2 fruit fly cellular contexts compared by ENCODE assay signal in the genomic region with DNA sequence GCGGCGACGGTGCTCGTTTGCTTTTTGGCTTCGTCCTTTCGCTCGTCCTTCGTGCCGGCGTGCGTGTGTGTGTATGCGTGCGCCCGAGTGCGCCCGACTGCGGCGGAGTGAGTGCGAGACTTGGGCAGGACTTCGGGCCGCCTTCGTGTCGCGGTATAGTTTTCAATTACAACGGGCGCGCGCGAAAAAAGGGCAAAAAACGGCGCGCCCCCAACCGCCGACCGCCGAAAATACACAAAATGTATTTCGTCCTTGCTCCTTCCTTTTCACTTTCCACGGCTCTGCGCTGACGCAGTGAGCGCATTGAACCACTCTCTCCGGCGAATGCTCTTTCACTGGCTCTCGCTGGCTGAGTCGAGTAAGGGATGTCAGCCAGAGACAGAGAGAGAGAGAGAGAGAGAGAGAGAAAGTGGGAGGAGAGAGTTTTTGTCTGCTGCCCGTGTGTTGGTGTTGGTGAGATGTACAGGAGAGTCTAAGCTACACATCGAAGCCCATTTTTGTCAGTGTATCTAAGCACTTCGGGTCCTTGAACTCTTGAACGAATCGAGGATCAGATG.
TF ChIP-seq lines count a peak whose summit lies in the region.

No protein-coding gene starts in this region.

TF ChIP-seq in whole organism, embryonic, 481 proteins besides CTCF, POLR2A, EP300 and RAD21 (continued from another document and continues in another):
- TF ChIP-seq dysf (GFP tag; IDR thresholded peaks at IDR 0.05; lab: Robert Waterston, UW): no peak
- TF ChIP-seq CG4282 (GFP tag; optimal IDR thresholded peaks at IDR 0.05; lab: Kevin White, UChicago): no peak
- peak; percentile 49; the same call in 1 of the 3 replicates for TF ChIP-seq CG34422 (GFP tag; IDR thresholded peaks at IDR 0.05; lab: Robert Waterston, UW)
- no peak for TF ChIP-seq CG9932 (GFP tag; IDR thresholded peaks at IDR 0.05; lab: Robert Waterston, UW)
- no peak for TF ChIP-seq CG17361 (GFP tag; IDR thresholded peaks at IDR 0.05; lab: Robert Waterston, UW)
- TF ChIP-seq CG10147 (GFP tag; optimal IDR thresholded peaks at IDR 0.05; lab: Kevin White, UChicago): no peak
- no peak for TF ChIP-seq corto (GFP tag; optimal IDR thresholded peaks at IDR 0.05; lab: Kevin White, UChicago)
- TF ChIP-seq CG6683 (GFP tag; optimal IDR thresholded peaks at IDR 0.05; lab: Kevin White, UChicago): no peak
- TF ChIP-seq abd-A (tag; optimal IDR thresholded peaks at IDR 0.05; lab: Kevin White, UChicago): peak; percentile 58
- TF ChIP-seq trh (GFP tag; optimal IDR thresholded peaks at IDR 0.05; lab: Kevin White, UChicago): no peak
- TF ChIP-seq Side (GFP tag; optimal IDR thresholded peaks at IDR 0.05; lab: Kevin White, UChicago): no peak
- TF ChIP-seq ftz-f1 (GFP tag; optimal IDR thresholded peaks at IDR 0.05; lab: Kevin White, UChicago): no peak
- no peak for TF ChIP-seq CG31388 (GFP tag; optimal IDR thresholded peaks at IDR 0.05; lab: Kevin White, UChicago)
- no peak for TF ChIP-seq PHDP (tag; optimal IDR thresholded peaks at IDR 0.05; lab: Kevin White, UChicago)
- TF ChIP-seq CG6854 (GFP tag; optimal IDR thresholded peaks at IDR 0.05; lab: Kevin White, UChicago): no peak
- TF ChIP-seq tx (GFP tag; optimal IDR thresholded peaks at IDR 0.05; lab: Kevin White, UChicago): no peak
- no peak for TF ChIP-seq CG8765 (GFP tag; IDR thresholded peaks at IDR 0.05; lab: Robert Waterston, UW)
- no peak for TF ChIP-seq ase (GFP tag; IDR thresholded peaks at IDR 0.05; lab: Robert Waterston, UW)
- no peak for TF ChIP-seq CG13624 (GFP tag; optimal IDR thresholded peaks at IDR 0.05; lab: Kevin White, UChicago)
- TF ChIP-seq fd64A (GFP tag; optimal IDR thresholded peaks at IDR 0.05; lab: Kevin White, UChicago): no peak
- TF ChIP-seq yki (optimal IDR thresholded peaks at IDR 0.05; lab: Kevin White, UChicago): peak; percentile 94
- peak; percentile 15; the same call in 1 of the 2 replicates for TF ChIP-seq CG17328 (GFP tag; IDR thresholded peaks at IDR 0.05; lab: Robert Waterston, UW)
- TF ChIP-seq hkb (optimal IDR thresholded peaks at IDR 0.05; lab: Kevin White, UChicago): no peak
- peak; percentile 53; the same call in 1 of the 2 replicates for TF ChIP-seq hkb (GFP tag; IDR thresholded peaks at IDR 0.05; lab: Robert Waterston, UW)
- no peak for TF ChIP-seq inv (GFP tag; IDR thresholded peaks at IDR 0.05; lab: Robert Waterston, UW; ENCODE audit: partially characterized antibody)
- TF ChIP-seq CG14050 (GFP tag; IDR thresholded peaks at IDR 0.05; lab: Robert Waterston, UW): no peak
- TF ChIP-seq CG31224 (GFP tag; IDR thresholded peaks at IDR 0.05; lab: Robert Waterston, UW): no peak
- TF ChIP-seq cg (GFP tag; optimal IDR thresholded peaks at IDR 0.05; lab: Kevin White, UChicago): peak; percentile 81
- no peak for TF ChIP-seq CG33213 (GFP tag; optimal IDR thresholded peaks at IDR 0.05; lab: Kevin White, UChicago)
- no peak for TF ChIP-seq CG18764 (GFP tag; optimal IDR thresholded peaks at IDR 0.05; lab: Kevin White, UChicago)
- TF ChIP-seq CG43689 (GFP tag; IDR thresholded peaks at IDR 0.05; lab: Robert Waterston, UW): no peak
- no peak for TF ChIP-seq CG8359 (GFP tag; optimal IDR thresholded peaks at IDR 0.05; lab: Kevin White, UChicago; ENCODE audit: borderline replicate concordance)
- no peak for TF ChIP-seq lbe (GFP tag; optimal IDR thresholded peaks at IDR 0.05; lab: Kevin White, UChicago)
- no peak for TF ChIP-seq CG8089 (GFP tag; optimal IDR thresholded peaks at IDR 0.05; lab: Kevin White, UChicago)
- TF ChIP-seq repo (GFP tag; optimal IDR thresholded peaks at IDR 0.05; lab: Kevin White, UChicago): no peak
- TF ChIP-seq Atf6 (GFP tag; IDR thresholded peaks at IDR 0.05; lab: Robert Waterston, UW): no peak
- no peak for TF ChIP-seq dm (GFP tag; optimal IDR thresholded peaks at IDR 0.05; lab: Kevin White, UChicago)
- no peak for TF ChIP-seq CG12219 (GFP tag; optimal IDR thresholded peaks at IDR 0.05; lab: Kevin White, UChicago)
- no peak for TF ChIP-seq ems (GFP tag; optimal IDR thresholded peaks at IDR 0.05; lab: Kevin White, UChicago)
- no peak for TF ChIP-seq lab (GFP tag; optimal IDR thresholded peaks at IDR 0.05; lab: Kevin White, UChicago)
- no peak for TF ChIP-seq sr (GFP tag; IDR thresholded peaks at IDR 0.05; lab: Robert Waterston, UW)
- TF ChIP-seq CG14014 (GFP tag; IDR thresholded peaks at IDR 0.05; lab: Robert Waterston, UW): no peak
- no peak for TF ChIP-seq HLH4C (GFP tag; IDR thresholded peaks at IDR 0.05; lab: Robert Waterston, UW; ENCODE audit: partially characterized antibody)
- no peak for TF ChIP-seq CG7357 (GFP tag; IDR thresholded peaks at IDR 0.05; lab: Robert Waterston, UW)
- no peak for TF ChIP-seq shn (GFP tag; optimal IDR thresholded peaks at IDR 0.05; lab: Kevin White, UChicago)
- TF ChIP-seq CG9727 (GFP tag; optimal IDR thresholded peaks at IDR 0.05; lab: Kevin White, UChicago): no peak
- no peak for TF ChIP-seq CrebB (tag; optimal IDR thresholded peaks at IDR 0.05; lab: Kevin White, UChicago)
- no peak for TF ChIP-seq Hsf (GFP tag; optimal IDR thresholded peaks at IDR 0.05; lab: Kevin White, UChicago)
- no peak for TF ChIP-seq CG7987 (GFP tag; optimal IDR thresholded peaks at IDR 0.05; lab: Kevin White, UChicago)
- no peak for TF ChIP-seq slou (GFP tag; optimal IDR thresholded peaks at IDR 0.05; lab: Kevin White, UChicago)
- no peak for TF ChIP-seq jumu (GFP tag; optimal IDR thresholded peaks at IDR 0.05; lab: Kevin White, UChicago)
- no peak for TF ChIP-seq Atf3 (GFP tag; optimal IDR thresholded peaks at IDR 0.05; lab: Kevin White, UChicago)
- no peak for TF ChIP-seq stc (GFP tag; IDR thresholded peaks at IDR 0.05; lab: Robert Waterston, UW)
- TF ChIP-seq CG11093 (GFP tag; IDR thresholded peaks at IDR 0.05; lab: Robert Waterston, UW): no peak
- 0 out of 2 replicates have a peak, but pooled peaks have one; percentile 10 for TF ChIP-seq Nf-YA (GFP tag; IDR thresholded peaks at IDR 0.05; lab: Robert Waterston, UW)
- 0 out of 2 replicates have a peak, but pooled peaks have one; percentile 17 for TF ChIP-seq CG13287 (GFP tag; IDR thresholded peaks at IDR 0.05; lab: Robert Waterston, UW; ENCODE audit: partially characterized antibody)
- TF ChIP-seq Dp (GFP tag; optimal IDR thresholded peaks at IDR 0.05; lab: Kevin White, UChicago): no peak
- TF ChIP-seq CG1832 (GFP tag; optimal IDR thresholded peaks at IDR 0.05; lab: Kevin White, UChicago): peak; percentile 57
- no peak for TF ChIP-seq sd (tag; optimal IDR thresholded peaks at IDR 0.05; lab: Kevin White, UChicago)
- no peak for TF ChIP-seq CG3407 (GFP tag; optimal IDR thresholded peaks at IDR 0.05; lab: Kevin White, UChicago)
- TF ChIP-seq ttk (GFP tag; IDR thresholded peaks at IDR 0.05; lab: Robert Waterston, UW): no peak
- TF ChIP-seq HLHmδ (GFP tag; optimal IDR thresholded peaks at IDR 0.05; lab: Kevin White, UChicago): no peak
- no peak for TF ChIP-seq CG2889 (GFP tag; IDR thresholded peaks at IDR 0.05; lab: Robert Waterston, UW)
- no peak for TF ChIP-seq cwo (GFP tag; optimal IDR thresholded peaks at IDR 0.05; lab: Kevin White, UChicago)
- no peak for TF ChIP-seq bsh (GFP tag; optimal IDR thresholded peaks at IDR 0.05; lab: Kevin White, UChicago)

TF ChIP-seq in whole organism, prepupa, 60 proteins besides CTCF, POLR2A, EP300 and RAD21 (continued from another document):
- no peak for TF ChIP-seq salr (GFP tag; optimal IDR thresholded peaks at IDR 0.05; lab: Kevin White, UChicago)
